Fruit fly (Drosophila melanogaster): Measurements from ENCODE around the gene Set8.

Gene Set8

DNA sequence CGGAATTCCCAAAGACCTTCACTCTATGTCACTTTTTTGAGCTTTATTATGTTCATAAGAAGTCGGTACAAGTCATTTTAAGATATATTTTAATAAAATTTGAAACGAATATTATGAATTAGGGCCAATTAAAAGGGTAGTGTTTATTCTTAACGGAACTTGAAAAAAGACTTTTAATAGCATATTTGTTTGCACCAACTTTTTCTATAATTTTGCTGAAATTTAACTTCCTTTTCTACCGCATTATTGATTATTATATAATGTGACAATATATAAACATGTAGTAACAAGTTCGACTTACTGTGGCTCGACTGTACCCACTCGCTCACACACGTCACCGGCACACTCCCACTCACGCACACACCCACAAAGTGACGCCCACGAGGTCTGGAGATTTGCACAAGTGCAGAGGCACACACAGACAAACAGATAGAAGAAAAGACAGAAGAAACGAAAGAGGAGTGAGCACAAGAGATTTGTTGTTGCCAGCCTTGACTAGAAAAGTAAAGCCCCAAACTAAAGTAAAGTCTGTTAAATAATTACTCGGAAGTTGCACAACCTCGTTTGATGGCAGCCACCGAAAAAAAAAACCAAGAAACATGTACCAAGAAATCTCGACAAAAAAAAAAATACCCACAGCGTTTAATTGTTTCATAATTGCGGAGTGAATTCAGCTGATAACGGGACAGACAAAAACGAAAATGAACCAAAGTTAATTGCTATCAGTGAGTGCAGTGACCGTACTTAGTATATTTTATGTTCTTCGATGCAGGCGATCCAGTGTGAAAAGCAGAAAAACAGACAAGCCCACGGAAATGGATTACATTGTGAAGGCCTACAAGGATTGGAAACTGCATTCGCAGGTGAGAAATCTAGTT lies 25.6 kb upstream of the Set8 start:
- peak; percentile 44 for TF ChIP-seq kay (GFP tag; ENCODE audit: borderline replicate concordance)
- TF ChIP-seq Mnt (GFP tag; optimal IDR thresholded peaks at IDR 0.05): peak; percentile 30
- TF ChIP-seq pad (GFP tag; optimal IDR thresholded peaks at IDR 0.05): peak; percentile 6
- no peak for TF ChIP-seq CG12768 (GFP tag; optimal IDR thresholded peaks at IDR 0.05)
- no peak for TF ChIP-seq CG33017 (tag; optimal IDR thresholded peaks at IDR 0.05)
- peak; percentile 53 for TF ChIP-seq bab1 (GFP tag; optimal IDR thresholded peaks at IDR 0.05)
- peak; percentile 15 for TF ChIP-seq CG14711 (tag; optimal IDR thresholded peaks at IDR 0.05)

DNA sequence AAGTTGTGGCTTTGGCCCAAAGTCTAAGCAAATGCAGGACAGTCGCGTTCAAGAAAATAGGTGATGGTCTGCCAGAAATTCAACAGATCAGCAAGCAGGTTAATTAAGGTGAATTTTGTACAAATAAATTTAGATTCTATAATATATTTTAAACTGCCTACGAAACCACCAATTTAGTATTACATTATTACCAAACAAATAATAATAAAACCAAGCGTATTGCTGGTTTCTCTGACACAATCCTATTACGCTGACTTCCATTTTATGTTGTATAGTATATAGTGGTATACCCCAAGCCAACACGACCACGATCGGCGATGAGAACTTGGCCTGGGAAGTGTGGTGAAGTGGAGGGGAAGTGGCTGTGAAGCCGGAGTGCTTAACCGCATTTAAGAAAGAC lies 24.4 kb upstream of the Set8 start:
- TF ChIP-seq CG1620 (GFP tag; optimal IDR thresholded peaks at IDR 0.05) (no peak), CG11617 (GFP tag; optimal IDR thresholded peaks at IDR 0.05) (no peak), tj (GFP tag; optimal IDR thresholded peaks at IDR 0.05) (peak; percentile 79), bab1 (GFP tag; optimal IDR thresholded peaks at IDR 0.05) (peak; percentile 62), CG7101 (tag; optimal IDR thresholded peaks at IDR 0.05) (no peak), Crg-1 (GFP tag; optimal IDR thresholded peaks at IDR 0.05) (no peak), cic (GFP tag; optimal IDR thresholded peaks at IDR 0.05) (no peak), kay (GFP tag; ENCODE audit: borderline replicate concordance) (no peak), Hr96 (GFP tag; optimal IDR thresholded peaks at IDR 0.05) (no peak), Mnt (GFP tag; optimal IDR thresholded peaks at IDR 0.05) (no peak), CG7045 (GFP tag; optimal IDR thresholded peaks at IDR 0.05) (no peak), pad (GFP tag; optimal IDR thresholded peaks at IDR 0.05) (no peak), Clk (GFP tag; optimal IDR thresholded peaks at IDR 0.05) (no peak), CG5204 (GFP tag; optimal IDR thresholded peaks at IDR 0.05) (no peak), CG12768 (GFP tag; optimal IDR thresholded peaks at IDR 0.05) (no peak), CG14711 (tag; optimal IDR thresholded peaks at IDR 0.05) (peak; percentile 41), ovo (GFP tag; optimal IDR thresholded peaks at IDR 0.05) (no peak), toe (GFP tag; optimal IDR thresholded peaks at IDR 0.05) (no peak), CG33017 (tag; optimal IDR thresholded peaks at IDR 0.05) (no peak), cnc (optimal IDR thresholded peaks at IDR 0.05) (no peak)

DNA sequence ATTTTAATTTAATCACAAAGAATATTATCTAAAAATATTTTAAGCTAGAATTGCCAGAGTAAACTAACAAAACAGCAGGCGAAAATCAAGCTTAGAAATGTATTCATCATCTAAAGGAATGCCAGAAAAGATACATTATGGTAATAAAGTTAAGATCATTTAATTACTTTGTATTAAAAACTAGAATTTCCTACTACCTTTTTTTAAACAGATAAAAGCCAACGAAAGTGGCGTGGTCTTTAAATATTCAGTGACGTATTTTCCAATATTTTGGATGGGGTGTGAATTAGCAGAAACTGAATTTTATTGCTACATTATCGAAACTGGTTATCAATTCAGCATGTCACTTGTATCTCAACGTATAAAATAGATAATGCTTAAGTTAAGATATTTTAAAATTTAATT lies 23.5 kb upstream of the Set8 start:
- TF ChIP-seq tj (GFP tag; optimal IDR thresholded peaks at IDR 0.05) (no peak), cnc (optimal IDR thresholded peaks at IDR 0.05) (no peak), CG7101 (tag; optimal IDR thresholded peaks at IDR 0.05) (no peak), kay (GFP tag; ENCODE audit: borderline replicate concordance) (no peak), bab1 (GFP tag; optimal IDR thresholded peaks at IDR 0.05) (no peak), toe (GFP tag; optimal IDR thresholded peaks at IDR 0.05) (no peak), CG33017 (tag; optimal IDR thresholded peaks at IDR 0.05) (no peak), Clk (GFP tag; optimal IDR thresholded peaks at IDR 0.05) (no peak), CG7045 (GFP tag; optimal IDR thresholded peaks at IDR 0.05) (no peak), CG14711 (tag; optimal IDR thresholded peaks at IDR 0.05) (no peak), pad (GFP tag; optimal IDR thresholded peaks at IDR 0.05) (no peak), CG1620 (GFP tag; optimal IDR thresholded peaks at IDR 0.05) (no peak)

DNA sequence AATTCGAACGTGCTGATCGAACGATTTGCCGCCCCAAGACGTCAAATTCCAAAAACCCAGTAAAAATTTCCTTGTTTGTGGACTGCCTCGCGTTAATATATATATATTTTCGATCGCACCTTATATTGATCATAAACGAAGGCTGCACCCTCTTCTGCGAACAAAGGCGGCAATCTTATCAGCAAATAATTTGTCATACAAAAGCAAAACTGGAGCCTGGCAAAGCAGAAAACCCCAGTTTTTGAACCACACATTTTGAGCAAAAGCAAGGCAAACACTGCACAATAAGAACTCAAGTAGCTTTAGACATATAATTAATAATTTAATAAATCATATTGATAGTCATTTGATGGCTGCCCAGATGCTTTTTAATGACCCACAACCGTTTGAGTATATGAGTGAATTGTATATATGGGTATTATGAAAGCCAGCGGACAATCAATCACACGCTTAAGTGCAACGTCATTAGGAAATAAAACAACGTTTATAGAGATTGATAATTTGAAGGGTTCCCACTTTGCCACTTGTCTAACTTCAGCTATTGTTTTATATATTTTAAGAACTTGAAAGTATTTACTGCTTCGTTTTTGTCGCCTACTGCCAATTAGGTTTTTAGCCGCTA lies 21.3 kb upstream of the Set8 start:
- TF ChIP-seq kay (GFP tag; ENCODE audit: borderline replicate concordance) (peak; percentile 80), cnc (optimal IDR thresholded peaks at IDR 0.05) (peak in 1 of 2 experiments; percentile 48), CG5204 (GFP tag; optimal IDR thresholded peaks at IDR 0.05) (no peak), cic (GFP tag; optimal IDR thresholded peaks at IDR 0.05) (peak; percentile 37), toe (GFP tag; optimal IDR thresholded peaks at IDR 0.05) (peak; percentile 16), Crg-1 (GFP tag; optimal IDR thresholded peaks at IDR 0.05) (no peak)

dm6 chr3R:14296126-14296525 lies 19.7 kb upstream of the Set8 start:
- TF ChIP-seq toe (GFP tag; optimal IDR thresholded peaks at IDR 0.05) (no peak), cic (GFP tag; optimal IDR thresholded peaks at IDR 0.05) (no peak), bab1 (GFP tag; optimal IDR thresholded peaks at IDR 0.05) (no peak), CG5204 (GFP tag; optimal IDR thresholded peaks at IDR 0.05) (no peak), CG7101 (tag; optimal IDR thresholded peaks at IDR 0.05) (no peak), ovo (GFP tag; optimal IDR thresholded peaks at IDR 0.05) (no peak)

DNA sequence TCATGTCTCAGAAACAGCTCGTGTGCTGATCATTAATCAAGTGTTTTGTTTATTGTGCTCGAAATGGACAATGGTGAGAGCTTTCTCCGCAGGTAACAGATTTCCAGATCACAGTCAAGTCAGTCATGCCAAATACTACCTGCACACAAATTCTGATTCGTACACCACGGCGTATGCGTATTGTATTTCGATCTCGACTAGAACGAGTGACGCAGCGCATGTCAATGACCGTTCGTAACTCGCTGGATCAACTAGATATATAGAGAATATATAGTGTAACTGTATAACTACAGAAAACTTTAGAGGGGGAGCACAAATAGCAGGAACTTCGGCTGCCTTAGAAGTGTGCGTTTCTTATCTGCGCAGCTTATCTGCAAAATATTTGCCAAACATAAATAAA lies 19.1 kb upstream of the Set8 start:
- TF ChIP-seq CG1620 (GFP tag; optimal IDR thresholded peaks at IDR 0.05): no peak
- TF ChIP-seq Crg-1 (GFP tag; optimal IDR thresholded peaks at IDR 0.05): no peak
- TF ChIP-seq cic (GFP tag; optimal IDR thresholded peaks at IDR 0.05): no peak
- no peak for TF ChIP-seq CG14711 (tag; optimal IDR thresholded peaks at IDR 0.05)
- TF ChIP-seq pad (GFP tag; optimal IDR thresholded peaks at IDR 0.05): no peak
- no peak for TF ChIP-seq Mnt (GFP tag; optimal IDR thresholded peaks at IDR 0.05)
- no peak for TF ChIP-seq CG11617 (GFP tag; optimal IDR thresholded peaks at IDR 0.05)
- no peak for TF ChIP-seq toe (GFP tag; optimal IDR thresholded peaks at IDR 0.05)
- no peak for TF ChIP-seq CG7101 (tag; optimal IDR thresholded peaks at IDR 0.05)
- no peak for TF ChIP-seq bab1 (GFP tag; optimal IDR thresholded peaks at IDR 0.05)
- no peak for TF ChIP-seq ovo (GFP tag; optimal IDR thresholded peaks at IDR 0.05)
- no peak for TF ChIP-seq CG12768 (GFP tag; optimal IDR thresholded peaks at IDR 0.05)
- no peak for TF ChIP-seq CG33017 (tag; optimal IDR thresholded peaks at IDR 0.05)
- TF ChIP-seq CG5204 (GFP tag; optimal IDR thresholded peaks at IDR 0.05): no peak
- no peak for TF ChIP-seq Clk (GFP tag; optimal IDR thresholded peaks at IDR 0.05)
- TF ChIP-seq tj (GFP tag; optimal IDR thresholded peaks at IDR 0.05): no peak
- no peak for TF ChIP-seq CG7045 (GFP tag; optimal IDR thresholded peaks at IDR 0.05)

Measured in whole organism, adult.